Worm (Caenorhabditis elegans): Measurements from ENCODE around the gene inos-1.

The inos-1 gene

ce11 chrII:11737347-11737746, 37.2 kb upstream of the inos-1 start (continued):
- TF ChIP-seq arid-1 (GFP tag; conservative IDR thresholded peaks at IDR 0.05) (no peak), nhr-41 (GFP tag; IDR thresholded peaks at IDR 0.05) (no peak), ctbp-1 (GFP tag; IDR thresholded peaks at IDR 0.05) (no peak), lin-15B (tag; optimal IDR thresholded peaks at IDR 0.05) (no peak), daf-16 (GFP tag; optimal IDR thresholded peaks at IDR 0.05) (no peak), daf-16 (tag; optimal IDR thresholded peaks at IDR 0.05) (no peak), ceh-62 (tag; optimal IDR thresholded peaks at IDR 0.05) (no peak), nhr-48 (tag; optimal IDR thresholded peaks at IDR 0.05) (no peak), nhr-10 (tag; optimal IDR thresholded peaks at IDR 0.05) (no peak), nhr-102 (tag; optimal IDR thresholded peaks at IDR 0.05) (no peak), ZK337.2 (GFP tag; IDR thresholded peaks at IDR 0.05) (no peak), cey-2 (tag; optimal IDR thresholded peaks at IDR 0.05; ENCODE audit: borderline replicate concordance, insufficient read depth) (no peak), nhr-6 (tag; optimal IDR thresholded peaks at IDR 0.05) (no peak), attf-4 (tag; optimal IDR thresholded peaks at IDR 0.05) (no peak), dve-1 (tag; optimal IDR thresholded peaks at IDR 0.05; ENCODE audit: insufficient read depth) (no peak), mes-2 (tag; optimal IDR thresholded peaks at IDR 0.05; ENCODE audit: poor library complexity, severe bottlenecking) (no peak), dpl-1 (GFP tag; optimal IDR thresholded peaks at IDR 0.05) (no peak), mdt-29 (GFP tag; IDR thresholded peaks at IDR 0.05) (no peak), lin-1 (GFP tag; IDR thresholded peaks at IDR 0.05) (no peak), ztf-7 (tag; optimal IDR thresholded peaks at IDR 0.05) (no peak), nhr-42 (GFP tag; IDR thresholded peaks at IDR 0.05) (no peak), Y105C5A.15 (GFP tag; IDR thresholded peaks at IDR 0.05) (no peak), spr-1 (tag; optimal IDR thresholded peaks at IDR 0.05) (peak; percentile 9), pqm-1 (tag; optimal IDR thresholded peaks at IDR 0.05) (no peak), php-3 (GFP tag; IDR thresholded peaks at IDR 0.05) (no peak), sdz-12 (GFP tag; optimal IDR thresholded peaks at IDR 0.05) (no peak), daf-19 (GFP tag; conservative IDR thresholded peaks at IDR 0.05) (no peak), rbr-2 (tag; optimal IDR thresholded peaks at IDR 0.05) (no peak)

DNA sequence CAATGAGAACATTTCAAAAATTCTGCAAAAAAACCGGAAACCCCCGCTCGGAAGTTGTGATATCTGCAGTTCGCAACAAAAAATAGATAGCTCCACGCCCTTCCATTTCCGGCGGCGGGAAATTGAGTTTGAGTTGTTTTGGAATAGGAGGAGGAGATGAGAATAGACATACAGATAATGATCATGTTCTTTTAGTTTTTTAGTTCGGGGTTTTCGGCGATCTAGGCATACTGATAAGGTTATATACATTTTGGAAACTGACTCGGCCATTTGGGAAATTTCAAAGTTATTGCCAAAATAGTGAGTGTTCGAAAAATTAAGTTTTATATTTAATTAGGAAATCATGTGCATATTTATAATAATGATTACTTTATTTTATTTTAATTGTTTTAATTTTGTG, 33.8 kb upstream of the inos-1 start:
- TF ChIP-seq unc-62 (GFP tag; optimal IDR thresholded peaks at IDR 0.05 in 1 of 2) (no peak), unc-62 (tag; optimal IDR thresholded peaks at IDR 0.05) (no peak), spr-3 (GFP tag; optimal IDR thresholded peaks at IDR 0.05) (no peak), hlh-30 (tag; optimal IDR thresholded peaks at IDR 0.05; ENCODE audit: insufficient read depth) (no peak), F10B5.3 (tag; optimal IDR thresholded peaks at IDR 0.05) (no peak), set-16 (GFP tag; IDR thresholded peaks at IDR 0.05) (no peak), hlh-11 (tag; optimal IDR thresholded peaks at IDR 0.05) (no peak), ztf-11 (tag; optimal IDR thresholded peaks at IDR 0.05) (no peak), mdl-1 (tag; optimal IDR thresholded peaks at IDR 0.05) (no peak), ceh-44 (GFP tag; IDR thresholded peaks at IDR 0.05) (no peak), Y75B8A.6 (GFP tag; IDR thresholded peaks at IDR 0.05) (no peak), tag-97 (GFP tag; IDR thresholded peaks at IDR 0.05) (no peak), jun-1 (tag; optimal IDR thresholded peaks at IDR 0.05) (no peak), ceh-62 (tag; optimal IDR thresholded peaks at IDR 0.05) (no peak)

ce11 chrII:11732513-11732912, 32.4 kb upstream of the inos-1 start, which contains the start of gene F13D12.8:
Gene F13D12.8 (minus strand): TSS chrII:11732594.
- 0 out of 2 replicates have a peak, but pooled peaks have one; percentile 19 for TF ChIP-seq hmg-1.1 (GFP tag; IDR thresholded peaks at IDR 0.05)
- no peak for TF ChIP-seq F44E2.7 (GFP tag; IDR thresholded peaks at IDR 0.05)

Measured in whole organism, L4 larva.